Fruit fly (Drosophila melanogaster) Kc167 (cell line): Measurements from ENCODE around the gene CG4291.

Source experiments
- Myc ChIP-seq: fragments of >200 bp; optimal IDR thresholded peaks from 2 replicates; lab custom pipeline; 2017; ENCODE audit warnings: missing external identifiers
- Sin3A ChIP-seq: fragments of >200 bp; optimal IDR thresholded peaks from 2 replicates; lab custom pipeline; 2018; ENCODE audit warnings: missing external identifiers
- h ChIP-seq: fragments of >200 bp; optimal IDR thresholded peaks from 3 replicates; lab custom pipeline; 2018; ENCODE audit warnings: missing external identifiers
- insv ChIP-seq: fragments of >200 bp; optimal IDR thresholded peaks from 3 replicates; lab custom pipeline; 2018; ENCODE audit warnings: missing external identifiers
- psq ChIP-seq: fragments of >200 bp; optimal IDR thresholded peaks from 2 replicates; lab custom pipeline; 2017; ENCODE audit warnings: missing external identifiers
- ttk ChIP-seq: sonication (Bioruptor generic); optimal IDR thresholded peaks from 2 replicates; lab custom pipeline; 2017; ENCODE audit warnings: missing external identifiers

- TF ChIP-seq h (lab: Kevin White, UChicago) = no peak
- TF ChIP-seq psq (lab: Kevin White, UChicago) = no peak
- no peak for TF ChIP-seq ttk (lab: Kevin White, UChicago)
- no peak for TF ChIP-seq Sin3A
- TF ChIP-seq insv (lab: Kevin White, UChicago) = no peak
- TF ChIP-seq Myc (lab: Kevin White, UChicago) = no peak
These were observed 35.3 kb upstream of the CG4291 start for dm6 chr2L:887788-888187.
